Worm (Caenorhabditis elegans) whole organism, L4 larva: ENCODE results near the gene F56H11.2.

Source experiments
- D1046.2 ChIP-seq: fragments of 200-800 bp; sonication (Bioruptor generic); IDR thresholded peaks from 2 replicates; pipeline ENCODE4 v1.3.6; 2022; ENCODE audit warnings: missing genetic modification characterization, missing compliant biosample characterization
- F26F4.8 ChIP-seq: fragments of 200-800 bp; sonication (Bioruptor generic); conservative IDR thresholded peaks from 2 replicates; pipeline ENCODE4 v1.3.6; 2022; ENCODE audit warnings: missing genetic modification characterization, missing compliant biosample characterization
- F49E8.2 ChIP-seq: sonication (generic microtip); optimal IDR thresholded peaks from 2 replicates; lab custom pipeline; 2016; ENCODE audit warnings: missing compliant biosample characterization, mild to moderate bottlenecking, missing genetic modification characterization, borderline replicate concordance
- R02D3.7 ChIP-seq: fragments of 150-350 bp; sonication (generic microtip); optimal IDR thresholded peaks from 3 replicates; lab custom pipeline; 2014; ENCODE audit warnings: missing biosample characterization, missing genetic modification characterization
- Y105C5A.15 ChIP-seq: fragments of 200-800 bp; sonication (Bioruptor generic); IDR thresholded peaks from 2 replicates; pipeline ENCODE4 v1.3.6; 2022; ENCODE audit warnings: missing genetic modification characterization, missing compliant biosample characterization
- ZK337.2 ChIP-seq: fragments of 200-800 bp; sonication (Bioruptor generic); IDR thresholded peaks from 2 replicates; pipeline ENCODE4 v1.3.6; 2022; ENCODE audit warnings: missing genetic modification reagents, missing genetic modification characterization, missing compliant biosample characterization
- ZK546.5 ChIP-seq, 2 experiments: sonication (generic microtip); optimal IDR thresholded peaks; 2 replicates each; lab custom pipeline; 2017; ENCODE audit warnings: missing biosample characterization in 2 of 2, missing genetic modification characterization in 2 of 2
- aha-1 ChIP-seq: fragments of 150-350 bp; peaks from one replicate; lab custom pipeline; 2014; ENCODE audit warnings: missing biosample characterization, missing genetic modification characterization
- aly-2 ChIP-seq: sonication (generic microtip); optimal IDR thresholded peaks from 2 replicates; lab custom pipeline; 2018; ENCODE audit warnings: missing biosample characterization, missing genetic modification characterization
- ama-1 ChIP-seq: fragments of 150-350 bp; optimal IDR thresholded peaks from 2 replicates; lab custom pipeline; 2014; ENCODE audit warnings: inconsistent platforms, mixed read lengths
- arid-1 ChIP-seq: fragments of 200-800 bp; sonication (Bioruptor generic); conservative IDR thresholded peaks from 2 replicates; pipeline ENCODE4 v1.3.6; 2022; ENCODE audit warnings: missing genetic modification reagents, missing genetic modification characterization, missing compliant biosample characterization
- attf-4 ChIP-seq: sonication (generic microtip); optimal IDR thresholded peaks from 3 replicates; lab custom pipeline; 2017; ENCODE audit warnings: missing biosample characterization, missing genetic modification characterization
- ceh-28 ChIP-seq: fragments of 150-350 bp; optimal IDR thresholded peaks from 2 replicates; lab custom pipeline; 2014; ENCODE audit warnings: missing biosample characterization, missing genetic modification reagents, missing genetic modification characterization
- ceh-32 ChIP-seq: sonication (generic microtip); optimal IDR thresholded peaks from 2 replicates; lab custom pipeline; 2016; ENCODE audit warnings: mild to moderate bottlenecking, missing genetic modification characterization, missing compliant biosample characterization; ENCODE audit not compliant: poor library complexity
- cey-2 ChIP-seq: sonication (generic microtip); optimal IDR thresholded peaks from 3 replicates; lab custom pipeline; 2017; ENCODE audit warnings: missing genetic modification characterization, mild to moderate bottlenecking, missing compliant biosample characterization, antibody characterized with exemption, borderline replicate concordance; ENCODE audit not compliant: insufficient read depth
- ctbp-1 ChIP-seq: fragments of 200-800 bp; sonication (Bioruptor generic); IDR thresholded peaks from 2 replicates; pipeline ENCODE4 v1.3.6; 2022; ENCODE audit warnings: missing genetic modification reagents, missing genetic modification characterization, missing compliant biosample characterization
- daf-12 ChIP-seq: fragments of 150-350 bp; optimal IDR thresholded peaks from 2 replicates; lab custom pipeline; 2014; ENCODE audit warnings: missing biosample characterization, missing genetic modification reagents, missing genetic modification characterization
- daf-16 ChIP-seq, 3 experiments: sonication (generic microtip); optimal IDR thresholded peaks; 2 replicates each; lab custom pipeline; 2016 to 2017; ENCODE audit warnings: missing genetic modification characterization in 3 of 3, missing genetic modification reagents in 3 of 3, mild to moderate bottlenecking in 2 of 3, missing compliant biosample characterization in 2 of 3, missing biosample characterization in 1 of 3, moderate library complexity in 1 of 3
- daf-8 ChIP-seq: fragments of 200-800 bp; sonication (Bioruptor generic); IDR thresholded peaks from 2 replicates; pipeline ENCODE4 v1.3.6; 2022; ENCODE audit warnings: missing genetic modification characterization, missing compliant biosample characterization
- duxl-1 ChIP-seq: sonication (generic microtip); optimal IDR thresholded peaks from 2 replicates; lab custom pipeline; 2016; ENCODE audit warnings: mild to moderate bottlenecking, missing genetic modification characterization, moderate library complexity, missing compliant biosample characterization; ENCODE audit not compliant: poor library complexity
- dve-1 ChIP-seq: sonication (generic microtip); optimal IDR thresholded peaks from 2 replicates; lab custom pipeline; 2017; ENCODE audit warnings: antibody characterized with exemption, mild to moderate bottlenecking, missing genetic modification characterization, missing compliant biosample characterization; ENCODE audit not compliant: insufficient read depth
- egl-43 ChIP-seq: fragments of 200-800 bp; sonication (Bioruptor generic); IDR thresholded peaks from 2 replicates; pipeline ENCODE4 v1.3.6; 2022; ENCODE audit warnings: missing genetic modification reagents, missing genetic modification characterization, missing compliant biosample characterization
- fos-1 ChIP-seq: fragments of 150-350 bp; optimal IDR thresholded peaks from 2 replicates; lab custom pipeline; 2014; ENCODE audit warnings: missing biosample characterization, missing genetic modification characterization
- gei-8 ChIP-seq: fragments of 200-800 bp; sonication (Bioruptor generic); optimal IDR thresholded peaks from 2 replicates; lab custom pipeline; 2018; ENCODE audit warnings: mild to moderate bottlenecking, missing genetic modification characterization, missing compliant biosample characterization
- hlh-11 ChIP-seq: fragments of 200-800 bp; sonication (Bioruptor generic); optimal IDR thresholded peaks from 2 replicates; lab custom pipeline; 2018; ENCODE audit warnings: mild to moderate bottlenecking, missing genetic modification characterization, missing compliant biosample characterization
- hlh-30 ChIP-seq: sonication (generic microtip); optimal IDR thresholded peaks from 2 replicates; lab custom pipeline; 2017; ENCODE audit warnings: antibody characterized with exemption, mild to moderate bottlenecking, missing genetic modification characterization, missing compliant biosample characterization; ENCODE audit not compliant: insufficient read depth
- hmg-1.1 ChIP-seq: fragments of 200-800 bp; sonication (Bioruptor generic); IDR thresholded peaks from 2 replicates; pipeline ENCODE4 v1.3.6; 2022; ENCODE audit warnings: missing genetic modification reagents, missing genetic modification characterization, missing compliant biosample characterization
- lim-7 ChIP-seq: fragments of 200-800 bp; sonication (Bioruptor generic); IDR thresholded peaks from 2 replicates; pipeline ENCODE4 v1.3.6; 2022; ENCODE audit warnings: missing genetic modification characterization, missing compliant biosample characterization
- lin-29 ChIP-seq: fragments of 200-800 bp; sonication (Bioruptor generic); IDR thresholded peaks from 2 replicates; pipeline ENCODE4 v1.3.6; 2022; ENCODE audit warnings: missing genetic modification reagents, missing genetic modification characterization, missing compliant biosample characterization
- lin-38 ChIP-seq: fragments of 200-800 bp; sonication (Bioruptor generic); IDR thresholded peaks from 2 replicates; pipeline ENCODE4 v1.3.6; 2022; ENCODE audit warnings: missing genetic modification reagents, missing genetic modification characterization, missing compliant biosample characterization
- lin-39 ChIP-seq: fragments of 150-350 bp; optimal IDR thresholded peaks from 2 replicates; lab custom pipeline; 2014; ENCODE audit warnings: missing biosample characterization, missing genetic modification reagents, missing genetic modification characterization
- mdt-29 ChIP-seq: fragments of 200-800 bp; sonication (Bioruptor generic); IDR thresholded peaks from 2 replicates; pipeline ENCODE4 v1.3.6; 2022; ENCODE audit warnings: missing genetic modification reagents, missing genetic modification characterization, missing compliant biosample characterization
- mxl-2 ChIP-seq: fragments of 200-800 bp; sonication (Bioruptor generic); conservative IDR thresholded peaks from 2 replicates; pipeline ENCODE4 v1.3.6; 2022; ENCODE audit warnings: missing genetic modification reagents, missing genetic modification characterization, missing compliant biosample characterization
- mxl-3 ChIP-seq: fragments of 200-800 bp; sonication (Bioruptor generic); optimal IDR thresholded peaks from 2 replicates; lab custom pipeline; 2018; ENCODE audit warnings: mild to moderate bottlenecking, missing genetic modification characterization, missing compliant biosample characterization
- nhr-111 ChIP-seq: fragments of 200-800 bp; sonication (Bioruptor generic); optimal IDR thresholded peaks from 2 replicates; lab custom pipeline; 2018; ENCODE audit warnings: mild to moderate bottlenecking, missing genetic modification characterization, missing compliant biosample characterization
- nhr-41 ChIP-seq: fragments of 200-800 bp; sonication (Bioruptor generic); IDR thresholded peaks from 2 replicates; pipeline ENCODE4 v1.3.6; 2022; ENCODE audit warnings: missing genetic modification reagents, missing genetic modification characterization, missing compliant biosample characterization
- nhr-48 ChIP-seq: sonication (generic microtip); optimal IDR thresholded peaks from 2 replicates; lab custom pipeline; 2016; ENCODE audit warnings: mild to moderate bottlenecking, missing genetic modification characterization, missing compliant biosample characterization
- nhr-6 ChIP-seq: fragments of 150-350 bp; optimal IDR thresholded peaks from 2 replicates; lab custom pipeline; 2014; ENCODE audit warnings: missing biosample characterization, missing genetic modification characterization
- nhr-76 ChIP-seq: fragments of 150-350 bp; optimal IDR thresholded peaks from 2 replicates; lab custom pipeline; 2014; ENCODE audit warnings: missing biosample characterization, missing genetic modification characterization
- nhr-77 ChIP-seq: fragments of 150-350 bp; optimal IDR thresholded peaks from 2 replicates; lab custom pipeline; 2014; ENCODE audit warnings: missing biosample characterization, missing genetic modification characterization
- pha-4 ChIP-seq, 2 experiments: fragments of 150-350 bp in 1 of 2; fragments of 200-800 bp in 1 of 2; sonication (Bioruptor generic) in 1 of 2; IDR thresholded peaks in 1 of 2; optimal IDR thresholded peaks in 1 of 2; 2 replicates each; pipeline versions ENCODE4 v1.3.6 to Lab custom; 2014 to 2022; ENCODE audit warnings: missing genetic modification characterization in 2 of 2, missing genetic modification reagents in 2 of 2, missing biosample characterization in 1 of 2, missing compliant biosample characterization in 1 of 2
- pqm-1 ChIP-seq: sonication (generic microtip); optimal IDR thresholded peaks from 2 replicates; lab custom pipeline; 2017; ENCODE audit warnings: missing biosample characterization, missing genetic modification characterization
- rbr-2 ChIP-seq: sonication (generic microtip); optimal IDR thresholded peaks from 2 replicates; lab custom pipeline; 2016; ENCODE audit warnings: missing genotype, missing genetic modification characterization, missing compliant biosample characterization
- snpc-1.2 ChIP-seq: fragments of 200-800 bp; sonication (Bioruptor generic); IDR thresholded peaks from 2 replicates; pipeline ENCODE4 v1.3.6; 2022; ENCODE audit warnings: missing genetic modification reagents, missing genetic modification characterization, missing compliant biosample characterization
- spr-1 ChIP-seq: sonication (generic microtip); optimal IDR thresholded peaks from 2 replicates; lab custom pipeline; 2016; ENCODE audit warnings: mild to moderate bottlenecking, missing genetic modification characterization, missing compliant biosample characterization
- tra-1 ChIP-seq: fragments of 200-800 bp; sonication (Bioruptor generic); IDR thresholded peaks from 2 replicates; pipeline ENCODE4 v1.3.6; 2022; ENCODE audit warnings: missing genetic modification reagents, missing genetic modification characterization, missing compliant biosample characterization
- unc-39 ChIP-seq: sonication (generic microtip); optimal IDR thresholded peaks from 2 replicates; lab custom pipeline; 2017; ENCODE audit warnings: missing biosample characterization, missing genetic modification characterization
- vab-7 ChIP-seq: fragments of 200-800 bp; sonication (Bioruptor generic); IDR thresholded peaks from 2 replicates; pipeline ENCODE4 v1.3.6; 2022; ENCODE audit warnings: missing genetic modification reagents, missing genetic modification characterization, missing compliant biosample characterization
- ztf-11 ChIP-seq: fragments of 150-350 bp; optimal IDR thresholded peaks from 2 replicates; lab custom pipeline; 2014; ENCODE audit warnings: missing biosample characterization, missing genetic modification characterization
- ztf-7 ChIP-seq: fragments of 150-350 bp; optimal IDR thresholded peaks from 2 replicates; lab custom pipeline; 2014; ENCODE audit warnings: missing biosample characterization, missing genetic modification characterization

F56H11.2 gene

ce11 chrIV:9530768-9531167 is 2.2 kb downstream of the F56H11.2 start (continued):
- TF ChIP-seq nhr-77 (tag; lab: Kevin White, UChicago) (no peak), dve-1 (tag; lab: Kevin White, UChicago) (no peak), spr-1 (tag; lab: Kevin White, UChicago) (no peak), lin-38 (GFP tag; lab: Robert Waterston, UW) (no peak), ama-1 (lab: Kevin White, UChicago) (peak; percentile 20), aly-2 (no peak), attf-4 (tag; lab: Kevin White, UChicago) (no peak), gei-8 (no peak), mxl-3 (GFP tag; lab: Kevin White, UChicago) (no peak), hmg-1.1 (GFP tag; lab: Robert Waterston, UW) (no peak), D1046.2 (GFP tag; lab: Robert Waterston, UW) (no peak), daf-8 (GFP tag; lab: Robert Waterston, UW) (no peak), ztf-7 (tag; lab: Kevin White, UChicago) (no peak), ztf-11 (no peak), hlh-11 (no peak), nhr-48 (no peak), egl-43 (GFP tag; lab: Robert Waterston, UW) (no peak), mxl-2 (GFP tag; lab: Robert Waterston, UW) (no peak), lin-29 (no peak), ctbp-1 (no peak), tra-1 (no peak), pqm-1 (no peak), daf-16 (GFP tag; optimal IDR thresholded peaks at IDR 0.05; lab: Kevin White, UChicago) (no peak), daf-16 (tag; optimal IDR thresholded peaks at IDR 0.05; lab: Kevin White, UChicago) (no peak), unc-39 (tag; lab: Kevin White, UChicago) (no peak), cey-2 (tag; lab: Kevin White, UChicago) (no peak), nhr-6 (tag; lab: Kevin White, UChicago) (no peak), nhr-41 (no peak), nhr-111 (GFP tag; lab: Kevin White, UChicago) (no peak), mdt-29 (no peak), ZK546.5 (tag; optimal IDR thresholded peaks at IDR 0.05; lab: Kevin White, UChicago) (no peak), vab-7 (GFP tag; lab: Robert Waterston, UW) (no peak), hlh-30 (no peak), F49E8.2 (tag; lab: Kevin White, UChicago) (no peak), snpc-1.2 (GFP tag; lab: Robert Waterston, UW) (no peak), fos-1 (no peak), pha-4 (GFP tag; IDR thresholded peaks at IDR 0.05; lab: Robert Waterston, UW) (no peak), pha-4 (tag; optimal IDR thresholded peaks at IDR 0.05; lab: Kevin White, UChicago) (no peak), ceh-28 (no peak), duxl-1 (tag; lab: Kevin White, UChicago) (no peak), arid-1 (GFP tag; lab: Robert Waterston, UW) (no peak), nhr-76 (tag; lab: Kevin White, UChicago) (no peak), lin-39 (tag; lab: Kevin White, UChicago) (no peak), F26F4.8 (GFP tag; lab: Robert Waterston, UW) (no peak), R02D3.7 (tag; lab: Kevin White, UChicago) (no peak), rbr-2 (no peak), aha-1 (tag; lab: Kevin White, UChicago) (peak; percentile 97), Y105C5A.15 (no peak), ceh-32 (tag; lab: Kevin White, UChicago) (no peak), lim-7 (GFP tag; lab: Robert Waterston, UW) (0 out of 2 replicates have a peak, but pooled peaks have one; percentile 14), daf-12 (tag; lab: Kevin White, UChicago) (no peak), ZK337.2 (no peak)
